Worm (Caenorhabditis elegans): ENCODE results near the gene Y102A5C.40.

ce11 chrV:16951504-16951903, 35.4 kb downstream of the Y102A5C.40 start, which contains the start of gene clec-238:
- no peak for TF ChIP-seq him-1 (tag; optimal IDR thresholded peaks at IDR 0.05)
- TF ChIP-seq W03F9.2 (tag; optimal IDR thresholded peaks at IDR 0.05): no peak
- no peak for TF ChIP-seq dao-5 (tag; optimal IDR thresholded peaks at IDR 0.05)

All from whole organism, L4/young adult.